Fruit fly (Drosophila melanogaster) whole organism, embryonic: ENCODE data around the gene CG15643.

Experiments
- Aef1 ChIP-seq: fragments of 200-800 bp; sonication (Bioruptor generic); IDR thresholded peaks from 3 replicates; pipeline ENCODE4 v1.3.6; 2022; ENCODE audit warnings: missing biosample characterization, missing genetic modification characterization
- Antp ChIP-seq: fragments of 200-800 bp; sonication (Bioruptor generic); optimal IDR thresholded peaks from 3 replicates; lab custom pipeline; 2016; ENCODE audit warnings: missing biosample characterization, missing genetic modification characterization
- CG11504 ChIP-seq: fragments of 200-800 bp; sonication (Bioruptor generic); optimal IDR thresholded peaks from 3 replicates; lab custom pipeline; 2019; ENCODE audit warnings: missing biosample characterization, mild to moderate bottlenecking, missing genetic modification characterization, moderate library complexity
- CG11560 ChIP-seq: fragments of 200-800 bp; sonication (Bioruptor generic); IDR thresholded peaks from 3 replicates; pipeline ENCODE4 v1.3.6; 2022; ENCODE audit warnings: missing biosample characterization, missing genetic modification characterization
- CG11695 ChIP-seq: fragments of 200-800 bp; sonication (Bioruptor generic); IDR thresholded peaks from 3 replicates; pipeline ENCODE4 v1.3.6; 2022; ENCODE audit warnings: missing biosample characterization, missing genetic modification characterization
- CG12219 ChIP-seq: fragments of 200-800 bp; sonication (Bioruptor generic); optimal IDR thresholded peaks from 3 replicates; lab custom pipeline; 2018; ENCODE audit warnings: missing biosample characterization, mild to moderate bottlenecking, missing genetic modification characterization
- CG14014 ChIP-seq: fragments of 200-800 bp; sonication (Bioruptor generic); IDR thresholded peaks from 2 replicates; pipeline ENCODE4 v1.3.6; 2022; ENCODE audit warnings: missing biosample characterization, missing genetic modification characterization
- CG16779 ChIP-seq: fragments of 200-800 bp; sonication (Bioruptor generic); IDR thresholded peaks from 2 replicates; pipeline ENCODE4 v1.3.6; 2022; ENCODE audit warnings: missing biosample characterization, missing genetic modification characterization
- CG16813 ChIP-seq: fragments of 200-800 bp; sonication (Bioruptor generic); IDR thresholded peaks from 3 replicates; pipeline ENCODE4 v1.3.6; 2022; ENCODE audit warnings: missing biosample characterization, missing genetic modification characterization; ENCODE audit not compliant: partially characterized antibody
- CG17802 ChIP-seq: fragments of 200-800 bp; sonication (Bioruptor generic); optimal IDR thresholded peaks from 2 replicates; lab custom pipeline; 2018; ENCODE audit warnings: missing biosample characterization, mild to moderate bottlenecking, missing genetic modification characterization, moderate library complexity
- CG2202 ChIP-seq: fragments of 200-800 bp; sonication (Bioruptor generic); optimal IDR thresholded peaks from 2 replicates; lab custom pipeline; 2018; ENCODE audit warnings: missing biosample characterization, mild to moderate bottlenecking, missing genetic modification characterization
- CG4360 ChIP-seq: fragments of 200-800 bp; sonication (Bioruptor generic); IDR thresholded peaks from 2 replicates; pipeline ENCODE4 v1.3.6; 2022; ENCODE audit warnings: missing biosample characterization, missing genetic modification characterization
- CG4730 ChIP-seq: fragments of 200-800 bp; sonication (Bioruptor generic); IDR thresholded peaks from 2 replicates; pipeline ENCODE4 v1.3.6; 2022; ENCODE audit warnings: missing biosample characterization, missing genetic modification characterization
- CG4820 ChIP-seq: fragments of 200-800 bp; sonication (Bioruptor generic); optimal IDR thresholded peaks from 3 replicates; lab custom pipeline; 2016; ENCODE audit warnings: missing biosample characterization, missing genetic modification characterization
- CG6254 ChIP-seq: fragments of 200-800 bp; sonication (Bioruptor generic); optimal IDR thresholded peaks from 3 replicates; lab custom pipeline; 2017; ENCODE audit warnings: mild to moderate bottlenecking, missing biosample characterization, missing genetic modification reagents, missing genetic modification characterization
- D ChIP-seq, 2 experiments: fragments of 200-800 bp in 1 of 2; fragments of >200 bp in 1 of 2; sonication (Bioruptor generic) in 1 of 2; optimal IDR thresholded peaks; 2 replicates in 1 of 2; 3 replicates in 1 of 2; lab custom pipeline; 2017; ENCODE audit warnings: mild to moderate bottlenecking in 1 of 2, missing biosample characterization in 1 of 2, missing genetic modification characterization in 1 of 2, missing genetic modification reagents in 1 of 2
- Dbx ChIP-seq: fragments of 200-800 bp; sonication (Bioruptor generic); IDR thresholded peaks from 3 replicates; pipeline ENCODE4 v1.3.6; 2022; ENCODE audit warnings: missing biosample characterization, missing genetic modification characterization
- Deaf1 ChIP-seq: fragments of 200-800 bp; optimal IDR thresholded peaks from 3 replicates; lab custom pipeline; 2019; ENCODE audit warnings: missing biosample characterization, mild to moderate bottlenecking, missing genetic modification characterization, moderate library complexity
- Drgx ChIP-seq: fragments of 200-800 bp; sonication (Bioruptor generic); IDR thresholded peaks from 2 replicates; pipeline ENCODE4 v1.3.6; 2022; ENCODE audit warnings: missing biosample characterization, missing genetic modification characterization
- Gsc ChIP-seq: fragments of 200-800 bp; sonication (Bioruptor generic); IDR thresholded peaks from 2 replicates; pipeline ENCODE4 v1.3.6; 2022; ENCODE audit warnings: missing biosample characterization, missing genetic modification characterization
- Hmx ChIP-seq: fragments of 200-800 bp; sonication (Bioruptor generic); optimal IDR thresholded peaks from 2 replicates; lab custom pipeline; 2016; ENCODE audit warnings: missing biosample characterization, missing genetic modification characterization
- Mrtf ChIP-seq: fragments of 200-800 bp; sonication (Bioruptor generic); IDR thresholded peaks from 3 replicates; pipeline ENCODE4 v1.3.6; 2022; ENCODE audit warnings: missing biosample characterization, missing genetic modification characterization
- Myb ChIP-seq: fragments of 200-800 bp; sonication (Bioruptor generic); optimal IDR thresholded peaks from 2 replicates; lab custom pipeline; 2016; ENCODE audit warnings: missing biosample characterization, missing genetic modification characterization
- Pdp1 ChIP-seq, 2 experiments: fragments of 200-800 bp; sonication (Bioruptor generic); optimal IDR thresholded peaks; 3 replicates each; lab custom pipeline; 2016; ENCODE audit warnings: missing biosample characterization in 2 of 2, missing genetic modification characterization in 2 of 2, mild to moderate bottlenecking in 1 of 2, moderate library complexity in 1 of 2
- Stat92E ChIP-seq, 3 experiments: fragments of >200 bp in 2 of 3; fragments of 200-800 bp in 1 of 3; sonication (Bioruptor generic) in 1 of 3; optimal IDR thresholded peaks; 2 replicates each; lab custom pipeline; 2017 to 2019; ENCODE audit warnings: missing biosample characterization in 3 of 3, missing genetic modification characterization in 3 of 3, mild to moderate bottlenecking in 1 of 3, moderate library complexity in 1 of 3
- Vsx1 ChIP-seq: fragments of 200-800 bp; sonication (Bioruptor generic); optimal IDR thresholded peaks from 2 replicates; lab custom pipeline; 2017; ENCODE audit warnings: missing biosample characterization, mild to moderate bottlenecking, missing genetic modification characterization, missing genetic modification reagents
- az2 ChIP-seq: fragments of 200-800 bp; sonication (Bioruptor generic); optimal IDR thresholded peaks from 3 replicates; lab custom pipeline; 2016; ENCODE audit warnings: missing biosample characterization, missing genetic modification characterization
- cg ChIP-seq: fragments of 200-800 bp; sonication (Bioruptor generic); optimal IDR thresholded peaks from 3 replicates; lab custom pipeline; 2019; ENCODE audit warnings: missing biosample characterization, mild to moderate bottlenecking, missing genetic modification characterization, moderate library complexity
- chinmo ChIP-seq: fragments of 200-800 bp; sonication (Bioruptor generic); IDR thresholded peaks from 4 replicates; pipeline ENCODE4 v1.3.6; 2022; ENCODE audit warnings: missing biosample characterization, missing genetic modification characterization; ENCODE audit not compliant: partially characterized antibody
- ewg ChIP-seq: fragments of 200-800 bp; sonication (Bioruptor generic); optimal IDR thresholded peaks from 3 replicates; lab custom pipeline; 2017; ENCODE audit warnings: mild to moderate bottlenecking, missing biosample characterization, missing genetic modification reagents, missing genetic modification characterization
- exex ChIP-seq: fragments of 200-800 bp; sonication (Bioruptor generic); optimal IDR thresholded peaks from 4 replicates; lab custom pipeline; 2018; ENCODE audit warnings: missing biosample characterization, mild to moderate bottlenecking, missing genetic modification characterization, moderate library complexity
- hkb ChIP-seq, 2 experiments: fragments of 200-800 bp in 1 of 2; fragments of >200 bp in 1 of 2; sonication (Bioruptor generic) in 1 of 2; IDR thresholded peaks in 1 of 2; optimal IDR thresholded peaks in 1 of 2; 2 replicates each; pipeline versions ENCODE4 v1.3.6 to Lab custom; 2017 to 2022; ENCODE audit warnings: missing biosample characterization in 1 of 2, missing genetic modification characterization in 1 of 2
- kay ChIP-seq: fragments of 200-800 bp; sonication (Bioruptor generic); optimal IDR thresholded peaks from 2 replicates; lab custom pipeline; 2016; ENCODE audit warnings: missing biosample characterization, missing genetic modification characterization
- lbe ChIP-seq: fragments of 200-800 bp; sonication (Bioruptor generic); optimal IDR thresholded peaks from 2 replicates; lab custom pipeline; 2016; ENCODE audit warnings: missing biosample characterization, mild to moderate bottlenecking, missing genetic modification characterization
- nau ChIP-seq: fragments of 200-800 bp; sonication (Bioruptor generic); optimal IDR thresholded peaks from 3 replicates; lab custom pipeline; 2017; ENCODE audit warnings: missing biosample characterization, mild to moderate bottlenecking, missing genetic modification characterization, missing genetic modification reagents
- nerfin-1 ChIP-seq: fragments of 200-800 bp; sonication (Bioruptor generic); optimal IDR thresholded peaks from 3 replicates; lab custom pipeline; 2019; ENCODE audit warnings: missing biosample characterization, mild to moderate bottlenecking, missing genetic modification characterization, moderate library complexity
- otp ChIP-seq: fragments of 200-800 bp; sonication (Bioruptor generic); IDR thresholded peaks from 3 replicates; pipeline ENCODE4, ENCODE4 v1.3.6; 2022; ENCODE audit warnings: missing biosample characterization, missing genetic modification characterization
- pb ChIP-seq: fragments of 200-800 bp; sonication (Bioruptor generic); optimal IDR thresholded peaks from 3 replicates; lab custom pipeline; 2016; ENCODE audit warnings: missing biosample characterization, missing genetic modification characterization
- scrt ChIP-seq: fragments of 200-800 bp; sonication (Bioruptor generic); optimal IDR thresholded peaks from 2 replicates; lab custom pipeline; 2018; ENCODE audit warnings: missing biosample characterization, mild to moderate bottlenecking, missing genetic modification characterization, moderate library complexity
- tx ChIP-seq: fragments of 200-800 bp; sonication (Bioruptor generic); optimal IDR thresholded peaks from 2 replicates; lab custom pipeline; 2016; ENCODE audit warnings: missing biosample characterization, missing genetic modification characterization
- usp ChIP-seq: fragments of >200 bp; optimal IDR thresholded peaks from 2 replicates; lab custom pipeline; 2017; ENCODE audit warnings: missing biosample characterization, missing genetic modification characterization
- z ChIP-seq: fragments of 200-800 bp; sonication (Bioruptor generic); IDR thresholded peaks from 3 replicates; pipeline ENCODE4 v1.3.6; 2022; ENCODE audit warnings: missing biosample characterization, missing genetic modification characterization

The CG15643 gene

dm6 chrX:15593477-15594229, 21.7 kb upstream of the CG15643 start, which contains the start of gene Chsy (continued):
- TF ChIP-seq tx (GFP tag; lab: Kevin White, UChicago) (no peak), usp (GFP tag; lab: Kevin White, UChicago) (no peak), Dbx (GFP tag; lab: Robert Waterston, UW) (0 out of 3 replicates have a peak, but pooled peaks have one; percentile 11), CG16813 (no peak), Antp (GFP tag; lab: Kevin White, UChicago) (no peak), z (GFP tag; lab: Robert Waterston, UW) (no peak)

- TF ChIP-seq CG11695 (GFP tag; lab: Robert Waterston, UW) = no peak
- peak; percentile 45; the same call in 1 of the 3 replicates for TF ChIP-seq Aef1 (GFP tag; lab: Robert Waterston, UW)
- peak; percentile 82 for TF ChIP-seq cg (GFP tag; lab: Kevin White, UChicago)
- TF ChIP-seq CG12219 (GFP tag; lab: Kevin White, UChicago) = no peak
- TF ChIP-seq exex = peak; percentile 18
- TF ChIP-seq Pdp1 (GFP tag; optimal IDR thresholded peaks at IDR 0.05; lab: Kevin White, UChicago) = peak in 1 of 2 experiments; percentile 45
- TF ChIP-seq Vsx1 (GFP tag; lab: Kevin White, UChicago) = peak; percentile 37
- TF ChIP-seq chinmo (GFP tag; lab: Robert Waterston, UW) = no peak
- TF ChIP-seq CG4360 (GFP tag; lab: Robert Waterston, UW) = peak; percentile 62
These were observed 21.0 kb upstream of the CG15643 start for dm6 chrX:15592822-15593476.

dm6 chrX:15591721-15592491, 20.0 kb upstream of the CG15643 start:
- no peak for TF ChIP-seq pb (GFP tag; lab: Kevin White, UChicago)
- TF ChIP-seq Hmx (GFP tag; lab: Kevin White, UChicago) = no peak
- peak; percentile 16 for TF ChIP-seq CG6254 (GFP tag; lab: Kevin White, UChicago)
- TF ChIP-seq CG17802 = no peak
- 0 out of 3 replicates have a peak, but pooled peaks have one; percentile 4 for TF ChIP-seq Mrtf
- peak; percentile 17 for TF ChIP-seq nerfin-1
- TF ChIP-seq Gsc = no peak
- TF ChIP-seq hkb (optimal IDR thresholded peaks at IDR 0.05; lab: Kevin White, UChicago) = no peak
- peak; percentile 60; the same call in 1 of the 2 replicates for TF ChIP-seq hkb (GFP tag; IDR thresholded peaks at IDR 0.05; lab: Robert Waterston, UW)
- TF ChIP-seq nau (GFP tag; lab: Kevin White, UChicago) = no peak
- peak; percentile 13 for TF ChIP-seq kay (GFP tag; lab: Kevin White, UChicago)
- TF ChIP-seq Deaf1 = no peak
- peak; percentile 10 for TF ChIP-seq CG2202
- no peak for TF ChIP-seq CG11560 (tag; lab: Robert Waterston, UW)
- no peak for TF ChIP-seq CG4730
- peak; percentile 52 for TF ChIP-seq CG14014 (GFP tag; lab: Robert Waterston, UW)
- TF ChIP-seq D (optimal IDR thresholded peaks at IDR 0.05; lab: Kevin White, UChicago) = no peak
- peak; percentile 12 for TF ChIP-seq D (GFP tag; optimal IDR thresholded peaks at IDR 0.05; lab: Kevin White, UChicago)
- peak; percentile 51 for TF ChIP-seq az2 (GFP tag; lab: Kevin White, UChicago)
- TF ChIP-seq Stat92E (GFP tag; optimal IDR thresholded peaks at IDR 0.05; lab: Kevin White, UChicago) = no peak
- peak; percentile 58 for TF ChIP-seq CG11504 (tag; lab: Kevin White, UChicago)
- TF ChIP-seq CG4820 = peak; percentile 19
- peak; percentile 35; the same call in 1 of the 2 replicates for TF ChIP-seq Drgx (GFP tag; lab: Robert Waterston, UW)
- no peak for TF ChIP-seq otp
- TF ChIP-seq lbe (GFP tag; lab: Kevin White, UChicago) = no peak
- TF ChIP-seq ewg (GFP tag; lab: Kevin White, UChicago) = peak; percentile 20
- peak; percentile 4 for TF ChIP-seq Myb (GFP tag; lab: Kevin White, UChicago)
- TF ChIP-seq CG16779 = no peak
- TF ChIP-seq scrt (GFP tag; lab: Kevin White, UChicago) = no peak
